Fruit fly (Drosophila melanogaster) whole organism, embryonic: ENCODE results near the gene Tcs6.
A peak's percentile ranks its signal among the peaks of the same experiment; 100 is the strongest.

Experiments
- CG1024 ChIP-seq: fragments of 200-800 bp; sonication (Bioruptor generic); IDR thresholded peaks from 2 replicates; pipeline ENCODE4 v1.3.6; 2022; ENCODE audit warnings: missing biosample characterization, missing genetic modification characterization
- CG11456 ChIP-seq: fragments of 200-800 bp; sonication (Bioruptor generic); IDR thresholded peaks from 3 replicates; pipeline ENCODE4 v1.3.6; 2022; ENCODE audit warnings: missing biosample characterization, missing genetic modification characterization
- CG1233 ChIP-seq: fragments of 200-800 bp; sonication (Bioruptor generic); optimal IDR thresholded peaks from 4 replicates; lab custom pipeline; 2018; ENCODE audit warnings: missing biosample characterization, mild to moderate bottlenecking, missing genetic modification characterization
- CG14014 ChIP-seq: fragments of 200-800 bp; sonication (Bioruptor generic); IDR thresholded peaks from 2 replicates; pipeline ENCODE4 v1.3.6; 2022; ENCODE audit warnings: missing biosample characterization, missing genetic modification characterization
- CG17186 ChIP-seq: fragments of 200-800 bp; sonication (Bioruptor generic); optimal IDR thresholded peaks from 3 replicates; lab custom pipeline; 2017; ENCODE audit warnings: missing biosample characterization, missing genetic modification reagents, missing genetic modification characterization
- CG17612 ChIP-seq: fragments of 200-800 bp; sonication (Bioruptor generic); IDR thresholded peaks from 2 replicates; pipeline ENCODE4 v1.3.6; 2022; ENCODE audit warnings: missing biosample characterization, missing genetic modification characterization
- CG17912 ChIP-seq: fragments of 200-800 bp; sonication (Bioruptor generic); optimal IDR thresholded peaks from 2 replicates; lab custom pipeline; 2018; ENCODE audit warnings: missing biosample characterization, mild to moderate bottlenecking, missing genetic modification characterization
- CG18619 ChIP-seq: fragments of 200-800 bp; sonication (Bioruptor generic); optimal IDR thresholded peaks from 3 replicates; lab custom pipeline; 2017; ENCODE audit warnings: missing biosample characterization, mild to moderate bottlenecking, missing genetic modification characterization
- CG2116 ChIP-seq: fragments of 200-800 bp; sonication (Bioruptor generic); optimal IDR thresholded peaks from 3 replicates; lab custom pipeline; 2018; ENCODE audit warnings: missing biosample characterization, mild to moderate bottlenecking, missing genetic modification characterization
- CG3065 ChIP-seq: fragments of 200-800 bp; sonication (Bioruptor generic); optimal IDR thresholded peaks from 2 replicates; lab custom pipeline; 2016; ENCODE audit warnings: missing biosample characterization, missing genetic modification characterization
- CG31224 ChIP-seq: fragments of 200-800 bp; sonication (Bioruptor generic); IDR thresholded peaks from 2 replicates; pipeline ENCODE4 v1.3.6; 2022; ENCODE audit warnings: missing biosample characterization, missing genetic modification characterization
- CG3838 ChIP-seq: fragments of 200-800 bp; sonication (Bioruptor generic); optimal IDR thresholded peaks from 3 replicates; lab custom pipeline; 2016; ENCODE audit warnings: missing biosample characterization, missing genetic modification characterization
- CG8281 ChIP-seq: fragments of 200-800 bp; sonication (Bioruptor generic); optimal IDR thresholded peaks from 2 replicates; lab custom pipeline; 2018; ENCODE audit warnings: missing biosample characterization, mild to moderate bottlenecking, missing genetic modification characterization, moderate library complexity
- CG8359 ChIP-seq: fragments of 200-800 bp; sonication (Bioruptor generic); optimal IDR thresholded peaks from 2 replicates; lab custom pipeline; 2017; ENCODE audit warnings: missing biosample characterization, mild to moderate bottlenecking, missing genetic modification characterization, borderline replicate concordance
- CG9727 ChIP-seq: fragments of 200-800 bp; sonication (Bioruptor generic); optimal IDR thresholded peaks from 3 replicates; lab custom pipeline; 2017; ENCODE audit warnings: missing biosample characterization, mild to moderate bottlenecking, missing genetic modification characterization
- CG9932 ChIP-seq: fragments of 200-800 bp; sonication (Bioruptor generic); IDR thresholded peaks from 2 replicates; pipeline ENCODE4 v1.3.6; 2022; ENCODE audit warnings: missing biosample characterization, missing genetic modification characterization
- Doc2 ChIP-seq: fragments of 200-800 bp; sonication (Bioruptor generic); IDR thresholded peaks from 2 replicates; pipeline ENCODE4 v1.3.6; 2022; ENCODE audit warnings: missing biosample characterization, missing genetic modification characterization
- ERR ChIP-seq: fragments of 200-800 bp; sonication (Bioruptor generic); optimal IDR thresholded peaks from 2 replicates; lab custom pipeline; 2016; ENCODE audit warnings: missing biosample characterization, missing genetic modification characterization
- Eip74EF ChIP-seq, 2 experiments: fragments of 200-800 bp in 1 of 2; fragments of >200 bp in 1 of 2; sonication (Bioruptor generic) in 1 of 2; optimal IDR thresholded peaks; 2 replicates each; lab custom pipeline; 2017 to 2019; ENCODE audit warnings: missing biosample characterization in 2 of 2, missing genetic modification characterization in 2 of 2, mild to moderate bottlenecking in 1 of 2, moderate library complexity in 1 of 2
- Elba2 ChIP-seq: fragments of 200-800 bp; sonication (Bioruptor generic); optimal IDR thresholded peaks from 3 replicates; lab custom pipeline; 2016; ENCODE audit warnings: missing biosample characterization, missing genetic modification characterization
- Ets97D ChIP-seq: fragments of 200-800 bp; sonication (Bioruptor generic); optimal IDR thresholded peaks from 3 replicates; lab custom pipeline; 2016; ENCODE audit warnings: missing biosample characterization, missing genetic modification characterization
- Gug ChIP-seq: fragments of 200-800 bp; sonication (Bioruptor generic); IDR thresholded peaks from 4 replicates; pipeline ENCODE4 v1.3.6; 2022; ENCODE audit warnings: missing biosample characterization, missing genetic modification characterization
- HLH4C ChIP-seq: fragments of 200-800 bp; sonication (Bioruptor generic); IDR thresholded peaks from 3 replicates; pipeline ENCODE4 v1.3.6; 2022; ENCODE audit warnings: missing biosample characterization, missing genetic modification characterization; ENCODE audit not compliant: partially characterized antibody
- Lpt ChIP-seq: fragments of >200 bp; optimal IDR thresholded peaks from 2 replicates; lab custom pipeline; 2018; ENCODE audit warnings: missing biosample characterization, missing genetic modification characterization
- Nf-YC ChIP-seq: fragments of 200-800 bp; optimal IDR thresholded peaks from 3 replicates; lab custom pipeline; 2019; ENCODE audit warnings: missing biosample characterization, mild to moderate bottlenecking, missing genetic modification characterization, moderate library complexity
- Oaz ChIP-seq: fragments of 200-800 bp; sonication (Bioruptor generic); IDR thresholded peaks from 2 replicates; pipeline ENCODE4 v1.3.6; 2022; ENCODE audit warnings: missing biosample characterization, missing genetic modification characterization
- Rx ChIP-seq: fragments of 200-800 bp; sonication (Bioruptor generic); IDR thresholded peaks from 2 replicates; pipeline ENCODE4 v1.3.6; 2022; ENCODE audit warnings: missing biosample characterization, missing genetic modification characterization
- Scr ChIP-seq: fragments of 200-800 bp; sonication (Bioruptor generic); IDR thresholded peaks from 2 replicates; pipeline ENCODE4 v1.3.6; 2022; ENCODE audit warnings: missing biosample characterization, missing genetic modification characterization; ENCODE audit not compliant: partially characterized antibody
- Sox100B ChIP-seq: fragments of 200-800 bp; sonication (Bioruptor generic); optimal IDR thresholded peaks from 3 replicates; lab custom pipeline; 2018; ENCODE audit warnings: missing biosample characterization, mild to moderate bottlenecking, missing genetic modification characterization
- Vsx1 ChIP-seq: fragments of 200-800 bp; sonication (Bioruptor generic); optimal IDR thresholded peaks from 2 replicates; lab custom pipeline; 2017; ENCODE audit warnings: missing biosample characterization, mild to moderate bottlenecking, missing genetic modification characterization, missing genetic modification reagents
- ab ChIP-seq: fragments of 200-800 bp; sonication (Bioruptor generic); optimal IDR thresholded peaks from 2 replicates; lab custom pipeline; 2016; ENCODE audit warnings: missing biosample characterization, missing genetic modification characterization
- bbx ChIP-seq: fragments of 200-800 bp; sonication (Bioruptor generic); IDR thresholded peaks from 2 replicates; pipeline ENCODE4 v1.3.6; 2022; ENCODE audit warnings: missing biosample characterization, missing genetic modification characterization; ENCODE audit not compliant: partially characterized antibody
- cg ChIP-seq: fragments of 200-800 bp; sonication (Bioruptor generic); optimal IDR thresholded peaks from 3 replicates; lab custom pipeline; 2019; ENCODE audit warnings: missing biosample characterization, mild to moderate bottlenecking, missing genetic modification characterization, moderate library complexity
- chif ChIP-seq, 2 experiments: fragments of 200-800 bp; sonication (Bioruptor generic); optimal IDR thresholded peaks; 3 replicates each; lab custom pipeline; 2016; ENCODE audit warnings: missing biosample characterization in 2 of 2, missing genetic modification characterization in 2 of 2
- dimm ChIP-seq: fragments of 200-800 bp; sonication (Bioruptor generic); IDR thresholded peaks from 2 replicates; pipeline ENCODE4 v1.3.6; 2022; ENCODE audit warnings: missing biosample characterization, missing genetic modification characterization
- disco-r ChIP-seq: fragments of 200-800 bp; sonication (Bioruptor generic); optimal IDR thresholded peaks from 2 replicates; lab custom pipeline; 2016; ENCODE audit warnings: missing biosample characterization, missing genetic modification characterization
- gce ChIP-seq: fragments of 200-800 bp; sonication (Bioruptor generic); IDR thresholded peaks from 3 replicates; pipeline ENCODE4 v1.3.6; 2022; ENCODE audit warnings: missing biosample characterization, missing genetic modification characterization
- hkb ChIP-seq, 2 experiments: fragments of 200-800 bp in 1 of 2; fragments of >200 bp in 1 of 2; sonication (Bioruptor generic) in 1 of 2; IDR thresholded peaks in 1 of 2; optimal IDR thresholded peaks in 1 of 2; 2 replicates each; pipeline versions ENCODE4 v1.3.6 to Lab custom; 2017 to 2022; ENCODE audit warnings: missing biosample characterization in 1 of 2, missing genetic modification characterization in 1 of 2
- hth ChIP-seq: fragments of >200 bp; optimal IDR thresholded peaks from 2 replicates; lab custom pipeline; 2017; ENCODE audit warnings: inconsistent platforms
- ind ChIP-seq: fragments of 200-800 bp; sonication (Bioruptor generic); optimal IDR thresholded peaks from 3 replicates; lab custom pipeline; 2016; ENCODE audit warnings: missing biosample characterization, missing genetic modification characterization
- jing ChIP-seq: fragments of 200-800 bp; sonication (Bioruptor generic); optimal IDR thresholded peaks from 2 replicates; lab custom pipeline; 2018; ENCODE audit warnings: missing biosample characterization, mild to moderate bottlenecking, missing genetic modification characterization
- lov ChIP-seq, 2 experiments: fragments of 200-800 bp in 1 of 2; fragments of >200 bp in 1 of 2; sonication (Bioruptor generic) in 1 of 2; IDR thresholded peaks in 1 of 2; optimal IDR thresholded peaks in 1 of 2; 2 replicates in 1 of 2; 3 replicates in 1 of 2; pipeline versions ENCODE4 v1.3.6 to Lab custom; 2017 to 2022; ENCODE audit warnings: missing biosample characterization in 1 of 2, missing genetic modification characterization in 1 of 2
- oc ChIP-seq: fragments of 200-800 bp; sonication (Bioruptor generic); optimal IDR thresholded peaks from 2 replicates; lab custom pipeline; 2018; ENCODE audit warnings: missing biosample characterization, mild to moderate bottlenecking, missing genetic modification characterization, moderate library complexity
- ranshi ChIP-seq: fragments of 200-800 bp; sonication (Bioruptor generic); IDR thresholded peaks from 2 replicates; pipeline ENCODE4 v1.3.6; 2022; ENCODE audit warnings: missing biosample characterization, missing genetic modification characterization
- rib ChIP-seq: fragments of 200-800 bp; sonication (Bioruptor generic); IDR thresholded peaks from 2 replicates; pipeline ENCODE4 v1.3.6; 2022; ENCODE audit warnings: missing biosample characterization, missing genetic modification characterization
- seq ChIP-seq: fragments of 200-800 bp; sonication (Bioruptor generic); IDR thresholded peaks from 2 replicates; pipeline ENCODE4 v1.3.6; 2022; ENCODE audit warnings: missing biosample characterization, missing genetic modification characterization
- tap ChIP-seq: fragments of 200-800 bp; optimal IDR thresholded peaks from 3 replicates; lab custom pipeline; 2019; ENCODE audit warnings: missing biosample characterization, mild to moderate bottlenecking, missing genetic modification characterization, moderate library complexity
- tll ChIP-seq, 2 experiments: fragments of 200-800 bp in 1 of 2; fragments of >200 bp in 1 of 2; sonication (Bioruptor generic) in 1 of 2; optimal IDR thresholded peaks; 2 replicates each; lab custom pipeline; 2017 to 2019; ENCODE audit warnings: missing biosample characterization in 2 of 2, missing genetic modification characterization in 2 of 2, mild to moderate bottlenecking in 1 of 2, moderate library complexity in 1 of 2
- yki ChIP-seq: fragments of >200 bp; optimal IDR thresholded peaks from 3 replicates; lab custom pipeline; 2018

Gene Tcs6

dm6 chr3R:26041417-26042101 is 16.5 kb downstream of the Tcs6 start, which contains the start of gene gro (continued):
- TF ChIP-seq HLH4C, result peak; percentile 85
- TF ChIP-seq CG31224 (GFP tag; lab: Robert Waterston, UW), result no peak
- no peak for TF ChIP-seq hkb (optimal IDR thresholded peaks at IDR 0.05; lab: Kevin White, UChicago)
- TF ChIP-seq hkb (GFP tag; IDR thresholded peaks at IDR 0.05; lab: Robert Waterston, UW), result peak; percentile 75
- TF ChIP-seq CG3065 (GFP tag; lab: Kevin White, UChicago), result no peak
- peak; percentile 67 for TF ChIP-seq CG1024
- TF ChIP-seq CG17612, result no peak
- TF ChIP-seq seq (GFP tag; lab: Robert Waterston, UW), result no peak
- TF ChIP-seq Sox100B (GFP tag; lab: Kevin White, UChicago), result peak; percentile 47
- TF ChIP-seq CG14014 (GFP tag; lab: Robert Waterston, UW), result peak; percentile 50
- peak; percentile 53 for TF ChIP-seq Oaz (GFP tag; lab: Robert Waterston, UW)
- TF ChIP-seq CG8281 (tag; lab: Kevin White, UChicago), result peak; percentile 18
- peak; percentile 89 for TF ChIP-seq CG9932
- TF ChIP-seq lov (optimal IDR thresholded peaks at IDR 0.05; lab: Kevin White, UChicago), result no peak
- peak; percentile 50; the same call in 2 of the 3 replicates for TF ChIP-seq lov (GFP tag; IDR thresholded peaks at IDR 0.05; lab: Robert Waterston, UW)
- peak; percentile 97 for TF ChIP-seq Ets97D (GFP tag; lab: Kevin White, UChicago)
- TF ChIP-seq ranshi (GFP tag; lab: Robert Waterston, UW), result peak; percentile 75
- no peak for TF ChIP-seq Doc2 (GFP tag; lab: Robert Waterston, UW)
- peak; percentile 65 for TF ChIP-seq ERR (GFP tag; lab: Kevin White, UChicago)
- peak; percentile 68 for TF ChIP-seq disco-r (GFP tag; lab: Kevin White, UChicago)
- 0 out of 2 replicates have a peak, but pooled peaks have one; percentile 52 for TF ChIP-seq Rx
- TF ChIP-seq Nf-YC (tag; lab: Kevin White, UChicago), result peak; percentile 31
- TF ChIP-seq CG8359 (GFP tag; lab: Kevin White, UChicago), result no peak
- TF ChIP-seq CG1233 (GFP tag; lab: Kevin White, UChicago), result peak; percentile 55
- 0 out of 2 replicates have a peak, but pooled peaks have one; percentile 25 for TF ChIP-seq dimm (GFP tag; lab: Robert Waterston, UW)
- peak; percentile 42 for TF ChIP-seq Vsx1 (GFP tag; lab: Kevin White, UChicago)
- peak; percentile 91 for TF ChIP-seq Elba2 (GFP tag; lab: Kevin White, UChicago)
- no peak for TF ChIP-seq hth
- TF ChIP-seq CG3838 (GFP tag; lab: Kevin White, UChicago), result peak; percentile 23
- no peak for TF ChIP-seq Eip74EF (GFP tag; optimal IDR thresholded peaks at IDR 0.05; lab: Kevin White, UChicago)
- TF ChIP-seq Scr (GFP tag; lab: Robert Waterston, UW), result peak; percentile 74
- peak; percentile 90 for TF ChIP-seq CG17186 (GFP tag; lab: Kevin White, UChicago)
- TF ChIP-seq chif (GFP tag; optimal IDR thresholded peaks at IDR 0.05; lab: Kevin White, UChicago), result peak; percentile 69 to 72
- TF ChIP-seq oc (tag; lab: Kevin White, UChicago), result peak; percentile 46
- peak; percentile 85 for TF ChIP-seq bbx (GFP tag; lab: Robert Waterston, UW)
- peak; percentile 55; the same call in 3 of the 4 replicates for TF ChIP-seq Gug
- TF ChIP-seq ind (GFP tag; lab: Kevin White, UChicago), result peak; percentile 59
- peak; percentile 51 for TF ChIP-seq CG9727 (GFP tag; lab: Kevin White, UChicago)
- no peak for TF ChIP-seq Lpt
- TF ChIP-seq tap (tag; lab: Kevin White, UChicago), result no peak
- TF ChIP-seq CG17912 (GFP tag; lab: Kevin White, UChicago), result peak; percentile 73
- TF ChIP-seq jing (GFP tag; lab: Kevin White, UChicago), result no peak
- TF ChIP-seq gce, result no peak
- peak; percentile 54 for TF ChIP-seq yki (lab: Kevin White, UChicago)
- no peak for TF ChIP-seq tll (GFP tag; optimal IDR thresholded peaks at IDR 0.05; lab: Kevin White, UChicago)
- peak; percentile 100 for TF ChIP-seq CG2116 (GFP tag; lab: Kevin White, UChicago)
- TF ChIP-seq CG18619, result peak; percentile 26
- no peak for TF ChIP-seq ab
- TF ChIP-seq rib (GFP tag; lab: Robert Waterston, UW), result peak; percentile 79
- no peak for TF ChIP-seq cg (GFP tag; lab: Kevin White, UChicago)
- peak; percentile 76; the same call in 2 of the 3 replicates for TF ChIP-seq CG11456
